Worm (Caenorhabditis elegans) whole organism, midembryonic: ENCODE data around the gene srd-34.

Experiments
- T22C8.4 ChIP-seq: fragments of 200-800 bp; sonication (Bioruptor generic); IDR thresholded peaks from 2 replicates; pipeline ENCODE4 v1.3.6; 2022; ENCODE audit warnings: missing genetic modification characterization, missing compliant biosample characterization
- cog-1 ChIP-seq: sonication (generic microtip); optimal IDR thresholded peaks from 2 replicates; lab custom pipeline; 2016; ENCODE audit warnings: missing genetic modification characterization, missing compliant biosample characterization
- ref-1 ChIP-seq: fragments of 200-800 bp; sonication (Bioruptor generic); conservative IDR thresholded peaks from 2 replicates; pipeline ENCODE4 v1.3.6; 2022; ENCODE audit warnings: missing genetic modification reagents, missing genetic modification characterization, missing compliant biosample characterization

- TF ChIP-seq cog-1 (tag; lab: Kevin White, UChicago) (no peak), ref-1 (GFP tag; lab: Robert Waterston, UW) (no peak), T22C8.4 (GFP tag; lab: Robert Waterston, UW) (no peak)
Measured at ce11 chrV:10546749-10547148, 2.1 kb downstream of the srd-34 start, which contains the start of gene F25D1.5.
